ENCODE assay signal across 1 fruit fly cellular context in genomic region chr3L:16025020-16025680, dm6.
A peak's percentile ranks its signal among the peaks of the same experiment; 100 is the strongest.
TF ChIP-seq lines count a peak whose summit lies in the region.

No protein-coding gene starts in this region.

TF ChIP-seq in whole organism, embryonic, 481 proteins besides CTCF, POLR2A, EP300 and RAD21 (continued from another document and continues in another):
- TF ChIP-seq phol (tag; optimal IDR thresholded peaks at IDR 0.05; lab: Kevin White, UChicago), result no peak
- TF ChIP-seq CG14667 (GFP tag; IDR thresholded peaks at IDR 0.05; lab: Robert Waterston, UW), result no peak
- TF ChIP-seq zfh1 (GFP tag; IDR thresholded peaks at IDR 0.05; lab: Robert Waterston, UW), result 0 out of 3 replicates have a peak, but pooled peaks have one; percentile 15
- TF ChIP-seq crol (GFP tag; IDR thresholded peaks at IDR 0.05; lab: Robert Waterston, UW), result peak; percentile 22; the same call in 1 of the 2 replicates
- no peak for TF ChIP-seq zfh2 (GFP tag; optimal IDR thresholded peaks at IDR 0.05; lab: Kevin White, UChicago)
- peak in 1 of 2 experiments; percentile 59 for TF ChIP-seq pan (optimal IDR thresholded peaks at IDR 0.05; lab: Kevin White, UChicago)
- TF ChIP-seq pan (GFP tag; optimal IDR thresholded peaks at IDR 0.05 in 1 of 2, IDR thresholded peaks at IDR 0.05 in 1 of 2), result peak in 1 of 2 experiments; percentile 67
- 0 out of 4 replicates have a peak, but pooled peaks have one; percentile 27 for TF ChIP-seq Dll (GFP tag; IDR thresholded peaks at IDR 0.05; lab: Robert Waterston, UW; ENCODE audit: partially characterized antibody)
- TF ChIP-seq sim (GFP tag; IDR thresholded peaks at IDR 0.05; lab: Robert Waterston, UW), result no peak
- TF ChIP-seq schlank (tag; optimal IDR thresholded peaks at IDR 0.05; lab: Kevin White, UChicago), result no peak
- TF ChIP-seq CG15479 (GFP tag; optimal IDR thresholded peaks at IDR 0.05; lab: Kevin White, UChicago), result peak; percentile 90
- TF ChIP-seq inv (GFP tag; IDR thresholded peaks at IDR 0.05; lab: Robert Waterston, UW; ENCODE audit: partially characterized antibody), result no peak
- TF ChIP-seq gsb-n (tag; optimal IDR thresholded peaks at IDR 0.05; lab: Kevin White, UChicago), result no peak
- no peak for TF ChIP-seq CG18599 (GFP tag; optimal IDR thresholded peaks at IDR 0.05; lab: Kevin White, UChicago)
- TF ChIP-seq CG10979 (tag; optimal IDR thresholded peaks at IDR 0.05; lab: Kevin White, UChicago), result no peak
- no peak for TF ChIP-seq BtbVII (GFP tag; optimal IDR thresholded peaks at IDR 0.05; lab: Kevin White, UChicago)
- TF ChIP-seq CG1602 (GFP tag; optimal IDR thresholded peaks at IDR 0.05; lab: Kevin White, UChicago), result no peak
- no peak for TF ChIP-seq CG2202 (tag; optimal IDR thresholded peaks at IDR 0.05; lab: Kevin White, UChicago)
- no peak for TF ChIP-seq grau (tag; optimal IDR thresholded peaks at IDR 0.05; lab: Kevin White, UChicago)
- no peak for TF ChIP-seq nmo (GFP tag; optimal IDR thresholded peaks at IDR 0.05; lab: Kevin White, UChicago)
- TF ChIP-seq HLH54F (GFP tag; optimal IDR thresholded peaks at IDR 0.05; lab: Kevin White, UChicago), result no peak
- no peak for TF ChIP-seq ase (GFP tag; IDR thresholded peaks at IDR 0.05; lab: Robert Waterston, UW)
- TF ChIP-seq CG17361 (GFP tag; IDR thresholded peaks at IDR 0.05; lab: Robert Waterston, UW), result no peak
- no peak for TF ChIP-seq CG3163 (GFP tag; optimal IDR thresholded peaks at IDR 0.05; lab: Kevin White, UChicago)
- no peak for TF ChIP-seq Sin3A (optimal IDR thresholded peaks at IDR 0.05; lab: Kevin White, UChicago)
- no peak for TF ChIP-seq Hmr (GFP tag; optimal IDR thresholded peaks at IDR 0.05; lab: Kevin White, UChicago)
- TF ChIP-seq tio (GFP tag; optimal IDR thresholded peaks at IDR 0.05; lab: Kevin White, UChicago), result no peak
- TF ChIP-seq CG12391 (tag; optimal IDR thresholded peaks at IDR 0.05; lab: Kevin White, UChicago), result no peak
- TF ChIP-seq Taf1 (GFP tag; IDR thresholded peaks at IDR 0.05; lab: Robert Waterston, UW), result no peak
- no peak for TF ChIP-seq lov (optimal IDR thresholded peaks at IDR 0.05; lab: Kevin White, UChicago)
- TF ChIP-seq lov (GFP tag; IDR thresholded peaks at IDR 0.05; lab: Robert Waterston, UW), result no peak
- no peak for TF ChIP-seq CoRest (tag; optimal IDR thresholded peaks at IDR 0.05; lab: Kevin White, UChicago)
- no peak for TF ChIP-seq Gug (GFP tag; IDR thresholded peaks at IDR 0.05; lab: Robert Waterston, UW)
- no peak for TF ChIP-seq CG2889 (GFP tag; IDR thresholded peaks at IDR 0.05; lab: Robert Waterston, UW)
- TF ChIP-seq CG12769 (tag; optimal IDR thresholded peaks at IDR 0.05; lab: Kevin White, UChicago), result peak; percentile 28
- TF ChIP-seq CG7839 (tag; optimal IDR thresholded peaks at IDR 0.05; lab: Kevin White, UChicago), result no peak
- TF ChIP-seq CG2199 (GFP tag; IDR thresholded peaks at IDR 0.05; lab: Robert Waterston, UW), result no peak
- TF ChIP-seq CG14860 (GFP tag; IDR thresholded peaks at IDR 0.05; lab: Robert Waterston, UW; ENCODE audit: partially characterized antibody), result no peak
- TF ChIP-seq CG6654 (GFP tag; optimal IDR thresholded peaks at IDR 0.05; lab: Kevin White, UChicago), result no peak
- TF ChIP-seq Myb (GFP tag; optimal IDR thresholded peaks at IDR 0.05; lab: Kevin White, UChicago), result no peak
- no peak for TF ChIP-seq jigr1 (GFP tag; IDR thresholded peaks at IDR 0.05; lab: Robert Waterston, UW)
- no peak for TF ChIP-seq Eip74EF (GFP tag; optimal IDR thresholded peaks at IDR 0.05; lab: Kevin White, UChicago)
- TF ChIP-seq CG17186 (GFP tag; optimal IDR thresholded peaks at IDR 0.05; lab: Kevin White, UChicago), result no peak
- TF ChIP-seq CG32772 (GFP tag; IDR thresholded peaks at IDR 0.05; lab: Robert Waterston, UW), result no peak
- no peak for TF ChIP-seq CG32767 (GFP tag; IDR thresholded peaks at IDR 0.05; lab: Robert Waterston, UW)
- no peak for TF ChIP-seq Opbp (GFP tag; IDR thresholded peaks at IDR 0.05; lab: Robert Waterston, UW; ENCODE audit: partially characterized antibody)
- no peak for TF ChIP-seq tap (tag; optimal IDR thresholded peaks at IDR 0.05; lab: Kevin White, UChicago)
- TF ChIP-seq CG31388 (GFP tag; optimal IDR thresholded peaks at IDR 0.05; lab: Kevin White, UChicago), result no peak
- no peak for TF ChIP-seq Ets65A (GFP tag; lab: Kevin White, UChicago)
- TF ChIP-seq sr (GFP tag; IDR thresholded peaks at IDR 0.05; lab: Robert Waterston, UW), result no peak
- TF ChIP-seq CG13287 (GFP tag; IDR thresholded peaks at IDR 0.05; lab: Robert Waterston, UW; ENCODE audit: partially characterized antibody), result no peak
- TF ChIP-seq CG18476 (GFP tag; optimal IDR thresholded peaks at IDR 0.05; lab: Kevin White, UChicago), result no peak
- TF ChIP-seq CG18011 (GFP tag; optimal IDR thresholded peaks at IDR 0.05; lab: Kevin White, UChicago), result no peak
- TF ChIP-seq Sox100B (GFP tag; optimal IDR thresholded peaks at IDR 0.05; lab: Kevin White, UChicago), result no peak
- no peak for TF ChIP-seq CG12236 (GFP tag; optimal IDR thresholded peaks at IDR 0.05; lab: Kevin White, UChicago)
- peak; percentile 77 for TF ChIP-seq CG4360 (GFP tag; IDR thresholded peaks at IDR 0.05; lab: Robert Waterston, UW)
- TF ChIP-seq E2f2 (GFP tag; IDR thresholded peaks at IDR 0.05; lab: Robert Waterston, UW), result no peak
- TF ChIP-seq CG11085 (GFP tag; IDR thresholded peaks at IDR 0.05; lab: Robert Waterston, UW), result no peak
- no peak for TF ChIP-seq CG9215 (GFP tag; IDR thresholded peaks at IDR 0.05; lab: Robert Waterston, UW)
- no peak for TF ChIP-seq BEAF-32 (GFP tag; optimal IDR thresholded peaks at IDR 0.05; lab: Kevin White, UChicago)
- no peak for TF ChIP-seq CG9609 (GFP tag; optimal IDR thresholded peaks at IDR 0.05; lab: Kevin White, UChicago)
- TF ChIP-seq seq (GFP tag; IDR thresholded peaks at IDR 0.05; lab: Robert Waterston, UW), result no peak
- TF ChIP-seq H2.0 (GFP tag; IDR thresholded peaks at IDR 0.05; lab: Robert Waterston, UW), result no peak
- no peak for TF ChIP-seq TFAM (GFP tag; optimal IDR thresholded peaks at IDR 0.05; lab: Kevin White, UChicago)
- TF ChIP-seq CG3838 (GFP tag; optimal IDR thresholded peaks at IDR 0.05; lab: Kevin White, UChicago), result no peak
- no peak for TF ChIP-seq ftz-f1 (GFP tag; optimal IDR thresholded peaks at IDR 0.05; lab: Kevin White, UChicago)
- no peak for TF ChIP-seq CG6765 (GFP tag; optimal IDR thresholded peaks at IDR 0.05; lab: Kevin White, UChicago)
- TF ChIP-seq Atf-2 (GFP tag; optimal IDR thresholded peaks at IDR 0.05; lab: Kevin White, UChicago), result no peak
- TF ChIP-seq pita (GFP tag; optimal IDR thresholded peaks at IDR 0.05; lab: Kevin White, UChicago), result no peak
- TF ChIP-seq run (tag; optimal IDR thresholded peaks at IDR 0.05; lab: Kevin White, UChicago), result no peak
- no peak for TF ChIP-seq CG15696 (tag; optimal IDR thresholded peaks at IDR 0.05; lab: Kevin White, UChicago)
- no peak for TF ChIP-seq CG7928 (GFP tag; optimal IDR thresholded peaks at IDR 0.05; lab: Kevin White, UChicago)
- TF ChIP-seq PHDP (tag; optimal IDR thresholded peaks at IDR 0.05; lab: Kevin White, UChicago), result no peak
- TF ChIP-seq dpn (GFP tag; optimal IDR thresholded peaks at IDR 0.05; lab: Kevin White, UChicago), result no peak
- TF ChIP-seq Camta (GFP tag; optimal IDR thresholded peaks at IDR 0.05; lab: Kevin White, UChicago), result no peak
- peak; percentile 61 for TF ChIP-seq cg (GFP tag; optimal IDR thresholded peaks at IDR 0.05; lab: Kevin White, UChicago)
- TF ChIP-seq vvl (GFP tag; IDR thresholded peaks at IDR 0.05; lab: Robert Waterston, UW), result no peak
- TF ChIP-seq bcd (GFP tag; optimal IDR thresholded peaks at IDR 0.05; lab: Kevin White, UChicago), result no peak
- TF ChIP-seq Dbx (GFP tag; IDR thresholded peaks at IDR 0.05; lab: Robert Waterston, UW), result no peak
- no peak for TF ChIP-seq gce (GFP tag; IDR thresholded peaks at IDR 0.05; lab: Robert Waterston, UW)
- TF ChIP-seq gt (GFP tag; IDR thresholded peaks at IDR 0.05; lab: Robert Waterston, UW), result no peak
- no peak for TF ChIP-seq bowl (GFP tag; IDR thresholded peaks at IDR 0.05; lab: Robert Waterston, UW)
- TF ChIP-seq stc (GFP tag; IDR thresholded peaks at IDR 0.05; lab: Robert Waterston, UW), result no peak
- TF ChIP-seq dimm (GFP tag; IDR thresholded peaks at IDR 0.05; lab: Robert Waterston, UW), result no peak
- peak; percentile 95 for TF ChIP-seq cad (GFP tag; optimal IDR thresholded peaks at IDR 0.05; lab: Kevin White, UChicago)
- TF ChIP-seq Dek (tag; optimal IDR thresholded peaks at IDR 0.05; lab: Kevin White, UChicago), result no peak
- peak; percentile 38 for TF ChIP-seq Kr (GFP tag; optimal IDR thresholded peaks at IDR 0.05; lab: Kevin White, UChicago)
- TF ChIP-seq B-H2 (GFP tag; optimal IDR thresholded peaks at IDR 0.05; lab: Kevin White, UChicago), result no peak
- no peak for TF ChIP-seq CG10366 (GFP tag; IDR thresholded peaks at IDR 0.05; lab: Robert Waterston, UW)
- TF ChIP-seq C15 (GFP tag; IDR thresholded peaks at IDR 0.05; lab: Robert Waterston, UW), result no peak
- no peak for TF ChIP-seq Mes4 (GFP tag; optimal IDR thresholded peaks at IDR 0.05; lab: Kevin White, UChicago)
- TF ChIP-seq br (optimal IDR thresholded peaks at IDR 0.05; lab: Kevin White, UChicago), result no peak
- no peak for TF ChIP-seq GATAe (GFP tag; conservative IDR thresholded peaks at IDR 0.05; lab: Robert Waterston, UW)
- no peak for TF ChIP-seq CG12299 (tag; optimal IDR thresholded peaks at IDR 0.05; lab: Kevin White, UChicago)
- no peak for TF ChIP-seq nom (GFP tag; optimal IDR thresholded peaks at IDR 0.05; lab: Kevin White, UChicago)
- no peak for TF ChIP-seq danr (GFP tag; IDR thresholded peaks at IDR 0.05; lab: Robert Waterston, UW)
- TF ChIP-seq lab (GFP tag; optimal IDR thresholded peaks at IDR 0.05; lab: Kevin White, UChicago), result no peak
- no peak for TF ChIP-seq Atf6 (GFP tag; IDR thresholded peaks at IDR 0.05; lab: Robert Waterston, UW)
- no peak for TF ChIP-seq CG16813 (GFP tag; IDR thresholded peaks at IDR 0.05; lab: Robert Waterston, UW; ENCODE audit: partially characterized antibody)
- no peak for TF ChIP-seq Side (GFP tag; optimal IDR thresholded peaks at IDR 0.05; lab: Kevin White, UChicago)
- TF ChIP-seq dm (GFP tag; optimal IDR thresholded peaks at IDR 0.05; lab: Kevin White, UChicago), result no peak
- no peak for TF ChIP-seq CG8359 (GFP tag; optimal IDR thresholded peaks at IDR 0.05; lab: Kevin White, UChicago; ENCODE audit: borderline replicate concordance)
- TF ChIP-seq jing (GFP tag; optimal IDR thresholded peaks at IDR 0.05; lab: Kevin White, UChicago), result no peak
- TF ChIP-seq CG34422 (GFP tag; IDR thresholded peaks at IDR 0.05; lab: Robert Waterston, UW), result no peak
- TF ChIP-seq Sox102F (GFP tag; optimal IDR thresholded peaks at IDR 0.05; lab: Kevin White, UChicago), result no peak
- no peak for TF ChIP-seq CG12942 (GFP tag; optimal IDR thresholded peaks at IDR 0.05; lab: Kevin White, UChicago)
- no peak for TF ChIP-seq dysf (GFP tag; IDR thresholded peaks at IDR 0.05; lab: Robert Waterston, UW)
- TF ChIP-seq CG13624 (GFP tag; optimal IDR thresholded peaks at IDR 0.05; lab: Kevin White, UChicago), result no peak
- no peak for TF ChIP-seq CG7556 (GFP tag; optimal IDR thresholded peaks at IDR 0.05; lab: Kevin White, UChicago)
- TF ChIP-seq Ada2b (GFP tag; IDR thresholded peaks at IDR 0.05; lab: Robert Waterston, UW), result no peak
- no peak for TF ChIP-seq CG11695 (GFP tag; IDR thresholded peaks at IDR 0.05; lab: Robert Waterston, UW)
- 0 out of 4 replicates have a peak, but pooled peaks have one; percentile 27 for TF ChIP-seq chinmo (GFP tag; IDR thresholded peaks at IDR 0.05; lab: Robert Waterston, UW; ENCODE audit: partially characterized antibody)
- TF ChIP-seq pb (GFP tag; optimal IDR thresholded peaks at IDR 0.05; lab: Kevin White, UChicago), result no peak
- no peak for TF ChIP-seq caup (GFP tag; optimal IDR thresholded peaks at IDR 0.05; lab: Kevin White, UChicago; ENCODE audit: severe bottlenecking)
- TF ChIP-seq Dp (GFP tag; optimal IDR thresholded peaks at IDR 0.05; lab: Kevin White, UChicago), result no peak
- no peak for TF ChIP-seq Hr51 (GFP tag; optimal IDR thresholded peaks at IDR 0.05; lab: Kevin White, UChicago)
- no peak for TF ChIP-seq CG11456 (GFP tag; IDR thresholded peaks at IDR 0.05; lab: Robert Waterston, UW)
- no peak for TF ChIP-seq CG11560 (tag; IDR thresholded peaks at IDR 0.05; lab: Robert Waterston, UW)
- TF ChIP-seq croc (GFP tag; conservative IDR thresholded peaks at IDR 0.05; lab: Robert Waterston, UW), result no peak
- TF ChIP-seq sisA (GFP tag; IDR thresholded peaks at IDR 0.05; lab: Robert Waterston, UW), result no peak
- no peak for TF ChIP-seq Stat92E (GFP tag; optimal IDR thresholded peaks at IDR 0.05; lab: Kevin White, UChicago)
- peak; percentile 4 for TF ChIP-seq CG10543 (GFP tag; optimal IDR thresholded peaks at IDR 0.05; lab: Kevin White, UChicago)
- no peak for TF ChIP-seq CG6791 (GFP tag; IDR thresholded peaks at IDR 0.05; lab: Robert Waterston, UW; ENCODE audit: partially characterized antibody)
- TF ChIP-seq CG43689 (GFP tag; IDR thresholded peaks at IDR 0.05; lab: Robert Waterston, UW), result no peak
- TF ChIP-seq CG6854 (GFP tag; optimal IDR thresholded peaks at IDR 0.05; lab: Kevin White, UChicago), result no peak
- TF ChIP-seq CrebB (tag; optimal IDR thresholded peaks at IDR 0.05; lab: Kevin White, UChicago), result no peak
- TF ChIP-seq CG9797 (GFP tag; optimal IDR thresholded peaks at IDR 0.05; lab: Kevin White, UChicago), result no peak
- TF ChIP-seq Oaz (GFP tag; IDR thresholded peaks at IDR 0.05; lab: Robert Waterston, UW), result no peak
- TF ChIP-seq CG16815 (GFP tag; optimal IDR thresholded peaks at IDR 0.05; lab: Kevin White, UChicago), result no peak
- TF ChIP-seq Bdp1 (GFP tag; optimal IDR thresholded peaks at IDR 0.05; lab: Kevin White, UChicago), result no peak
- TF ChIP-seq Pdp1 (GFP tag; optimal IDR thresholded peaks at IDR 0.05; lab: Kevin White, UChicago), result no peak
- TF ChIP-seq CG11247 (GFP tag; IDR thresholded peaks at IDR 0.05; lab: Robert Waterston, UW), result 0 out of 2 replicates have a peak, but pooled peaks have one; percentile 23
- TF ChIP-seq nau (GFP tag; optimal IDR thresholded peaks at IDR 0.05; lab: Kevin White, UChicago), result no peak
- no peak for TF ChIP-seq eyg (GFP tag; optimal IDR thresholded peaks at IDR 0.05; lab: Kevin White, UChicago)
- TF ChIP-seq CG9727 (GFP tag; optimal IDR thresholded peaks at IDR 0.05; lab: Kevin White, UChicago), result no peak
- no peak for TF ChIP-seq CG1529 (GFP tag; optimal IDR thresholded peaks at IDR 0.05; lab: Kevin White, UChicago)
- 0 out of 2 replicates have a peak, but pooled peaks have one; percentile 17 for TF ChIP-seq sob (GFP tag; IDR thresholded peaks at IDR 0.05; lab: Robert Waterston, UW)
- TF ChIP-seq CG8944 (GFP tag; optimal IDR thresholded peaks at IDR 0.05; lab: Kevin White, UChicago), result no peak
- TF ChIP-seq CG9876 (GFP tag; optimal IDR thresholded peaks at IDR 0.05; lab: Kevin White, UChicago), result no peak
